Worm (Caenorhabditis elegans): ENCODE data around the gene ZK1098.12.

- no peak for TF ChIP-seq elt-3 (tag; optimal IDR thresholded peaks at IDR 0.05)
- TF ChIP-seq nhr-28 (tag; optimal IDR thresholded peaks at IDR 0.05) = no peak
- TF ChIP-seq nhr-237 (tag; optimal IDR thresholded peaks at IDR 0.05) = no peak
These were observed 23.5 kb downstream of the ZK1098.12 start, which contains the start of gene C48B4.13 for ce11 chrIII:9568451-9568850.

All from whole organism, mixed stage, embryonic.